Worm (Caenorhabditis elegans) whole organism, L4/young adult: ENCODE data around the gene mec-10.

ENCODE experiments used
- W03F9.2 ChIP-seq: fragments of 150-350 bp; optimal IDR thresholded peaks from 2 replicates; lab custom pipeline; 2014; ENCODE audit warnings: missing biosample characterization, missing genetic modification characterization
- dao-5 ChIP-seq: sonication (generic microtip); optimal IDR thresholded peaks from 2 replicates; lab custom pipeline; 2016; ENCODE audit warnings: missing genotype, missing genetic modification characterization, moderate library complexity, missing compliant biosample characterization
- him-1 ChIP-seq: sonication (generic microtip); optimal IDR thresholded peaks from 2 replicates; lab custom pipeline; 2016; ENCODE audit warnings: missing genotype, missing genetic modification reagents, missing genetic modification characterization, missing compliant biosample characterization

DNA sequence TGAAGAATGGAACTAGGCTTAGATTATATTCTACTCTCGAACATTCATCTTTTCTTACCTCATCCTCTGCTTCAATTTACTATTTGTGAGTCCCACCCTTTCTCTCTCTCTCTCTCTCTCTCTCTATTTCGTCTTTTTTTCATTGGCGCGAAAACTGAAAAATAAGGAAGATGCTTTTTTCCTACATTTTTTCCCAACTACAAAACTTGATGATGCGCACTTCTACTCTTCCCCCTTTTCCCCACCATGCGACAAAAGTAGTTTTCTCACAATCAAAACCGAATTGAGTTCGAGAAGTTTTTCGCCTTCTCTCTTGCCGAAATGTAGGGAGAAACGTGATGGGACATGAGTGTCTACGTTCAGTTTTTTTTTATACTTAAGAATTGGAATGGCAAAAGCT, 19.8 kb upstream of the mec-10 start:
- TF ChIP-seq him-1 (tag; lab: Kevin White, UChicago) (no peak), dao-5 (tag; lab: Kevin White, UChicago) (no peak), W03F9.2 (tag; lab: Kevin White, UChicago) (no peak)
